Worm (Caenorhabditis elegans): Measurements from ENCODE around the gene F53H8.3.

The F53H8.3 gene

ce11 chrX:963171-963570, 24.8 kb downstream of the F53H8.3 start, which contains the start of gene ncs-1:
Gene ncs-1, minus strand, starts transcription at chrX:963271.
- no peak for TF ChIP-seq fkh-2 (tag; optimal IDR thresholded peaks at IDR 0.05)
- no peak for TF ChIP-seq tbx-2 (tag; optimal IDR thresholded peaks at IDR 0.05)
- no peak for TF ChIP-seq lin-39 (tag; optimal IDR thresholded peaks at IDR 0.05)
- TF ChIP-seq nhr-25 (tag; optimal IDR thresholded peaks at IDR 0.05) = no peak
- TF ChIP-seq elt-1 (tag; optimal IDR thresholded peaks at IDR 0.05) = no peak
- no peak for TF ChIP-seq ceh-9 (tag; optimal IDR thresholded peaks at IDR 0.05)

DNA sequence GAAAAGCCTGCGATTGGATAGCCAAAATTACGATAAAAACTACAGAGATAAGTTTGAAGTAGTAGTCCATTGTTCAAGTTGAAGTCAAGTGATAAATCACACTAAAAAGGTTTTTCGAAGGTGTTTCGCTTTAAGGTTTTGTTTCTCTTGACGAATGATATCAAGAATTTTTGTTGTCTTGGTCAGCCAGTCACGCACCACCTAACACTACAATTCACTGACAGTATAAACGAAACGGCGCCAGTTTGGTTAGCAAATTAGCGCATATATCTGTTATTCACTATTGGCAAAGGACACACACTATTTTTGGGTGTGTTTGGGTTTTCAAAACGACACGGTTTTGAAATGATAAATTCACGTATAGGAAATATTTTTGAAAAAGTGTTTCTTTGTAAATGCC, 31.7 kb downstream of the F53H8.3 start, which contains the start of gene C44C1.6:
Gene C44C1.6, minus strand, starts transcription at position 199 of the 400 bp plus-strand sequence.
- TF ChIP-seq nhr-11 (tag; optimal IDR thresholded peaks at IDR 0.05) = no peak
- TF ChIP-seq nfya-1 (tag; optimal IDR thresholded peaks at IDR 0.05; ENCODE audit: insufficient read depth) = no peak
- TF ChIP-seq hmg-11 (tag; optimal IDR thresholded peaks at IDR 0.05) = no peak
- TF ChIP-seq lin-39 (tag; optimal IDR thresholded peaks at IDR 0.05) = no peak
- TF ChIP-seq elt-3 (tag; optimal IDR thresholded peaks at IDR 0.05) = no peak
- TF ChIP-seq snpc-4 (tag; optimal IDR thresholded peaks at IDR 0.05) = no peak
- no peak for TF ChIP-seq egl-5 (tag; optimal IDR thresholded peaks at IDR 0.05)
- TF ChIP-seq fos-1 (tag; optimal IDR thresholded peaks at IDR 0.05) = no peak
- no peak for TF ChIP-seq daf-12 (tag; optimal IDR thresholded peaks at IDR 0.05)
- TF ChIP-seq lin-15B (tag; optimal IDR thresholded peaks at IDR 0.05) = no peak
- TF ChIP-seq skn-1 (tag; optimal IDR thresholded peaks at IDR 0.05) = no peak
- no peak for TF ChIP-seq ZK546.5 (tag; optimal IDR thresholded peaks at IDR 0.05)

DNA sequence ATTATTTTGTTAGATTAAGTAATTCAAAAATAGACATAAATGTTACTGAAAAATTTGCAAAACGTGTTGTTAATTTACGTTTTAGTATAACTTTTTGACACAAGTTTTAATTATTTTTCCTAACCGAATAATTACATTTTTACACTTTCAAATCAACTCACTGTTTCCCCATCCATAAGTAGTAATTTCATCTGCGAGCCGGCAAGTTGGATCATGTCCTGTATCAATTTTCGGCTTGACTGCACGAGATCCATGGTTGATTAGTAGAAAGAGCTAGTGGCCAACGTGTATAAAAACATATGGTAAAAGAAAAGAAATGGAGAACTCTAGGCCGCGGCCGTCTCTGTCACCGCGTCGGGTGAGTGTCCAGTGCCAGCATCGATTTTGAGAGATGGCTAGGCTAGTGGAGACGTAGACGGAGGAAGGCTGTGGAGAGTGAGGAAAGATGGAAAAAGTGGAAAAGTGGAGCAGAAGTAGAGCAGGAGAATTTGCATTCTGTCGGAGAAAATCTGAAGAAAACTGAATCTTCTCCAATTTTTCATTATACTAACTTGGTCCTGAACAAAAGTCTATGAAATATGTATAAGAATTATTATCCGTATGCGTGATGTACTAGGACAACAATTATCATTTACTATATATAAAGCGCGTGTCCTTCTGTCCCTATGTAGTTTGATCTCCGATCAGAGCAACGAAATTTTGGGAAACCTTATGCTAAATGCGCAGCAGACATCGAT, 36.3 kb downstream of the F53H8.3 start, which contains the start of gene vps-45:
Gene vps-45, minus strand, starts transcription at position 350 of the 737 bp plus-strand sequence.
- TF ChIP-seq ceh-28 (tag; optimal IDR thresholded peaks at IDR 0.05) (peak; percentile 39), nhr-28 (tag; optimal IDR thresholded peaks at IDR 0.05) (no peak), ztf-11 (tag; optimal IDR thresholded peaks at IDR 0.05) (no peak), sea-2 (GFP tag; optimal IDR thresholded peaks at IDR 0.05) (no peak), hmg-11 (tag; optimal IDR thresholded peaks at IDR 0.05) (peak; percentile 81), tbx-2 (tag; optimal IDR thresholded peaks at IDR 0.05) (no peak), zag-1 (tag; optimal IDR thresholded peaks at IDR 0.05) (no peak), aly-2 (tag; optimal IDR thresholded peaks at IDR 0.05) (no peak), lin-39 (tag; optimal IDR thresholded peaks at IDR 0.05) (peak; percentile 23), pha-4 (tag; optimal IDR thresholded peaks at IDR 0.05) (peak; percentile 53), nhr-23 (tag; optimal IDR thresholded peaks at IDR 0.05) (peak; percentile 9), fkh-2 (tag; optimal IDR thresholded peaks at IDR 0.05) (no peak), snpc-4 (tag; optimal IDR thresholded peaks at IDR 0.05) (peak; percentile 61), fos-1 (tag; optimal IDR thresholded peaks at IDR 0.05) (no peak), lin-15B (tag; optimal IDR thresholded peaks at IDR 0.05) (peak; percentile 32), skn-1 (tag; optimal IDR thresholded peaks at IDR 0.05) (peak; percentile 43), nhr-11 (tag; optimal IDR thresholded peaks at IDR 0.05) (no peak), nhr-76 (tag; optimal IDR thresholded peaks at IDR 0.05) (no peak), nhr-237 (tag; optimal IDR thresholded peaks at IDR 0.05) (no peak), mdl-1 (tag; optimal IDR thresholded peaks at IDR 0.05) (no peak), nhr-67 (tag; optimal IDR thresholded peaks at IDR 0.05) (no peak), pqm-1 (tag; optimal IDR thresholded peaks at IDR 0.05) (peak; percentile 7), ztf-4 (tag; optimal IDR thresholded peaks at IDR 0.05) (no peak), ceh-16 (tag; optimal IDR thresholded peaks at IDR 0.05) (no peak), unc-62 (GFP tag; optimal IDR thresholded peaks at IDR 0.05) (no peak), daf-12 (tag; optimal IDR thresholded peaks at IDR 0.05) (no peak), nhr-12 (tag; optimal IDR thresholded peaks at IDR 0.05) (no peak), nfya-1 (tag; optimal IDR thresholded peaks at IDR 0.05; ENCODE audit: insufficient read depth) (peak; percentile 78), elt-2 (tag; optimal IDR thresholded peaks at IDR 0.05) (peak; percentile 34), R02D3.7 (tag; optimal IDR thresholded peaks at IDR 0.05) (no peak)

ce11 chrX:975236-975535, 36.8 kb downstream of the F53H8.3 start:
- no peak for TF ChIP-seq snpc-4 (tag; optimal IDR thresholded peaks at IDR 0.05)
- TF ChIP-seq nhr-77 (tag; optimal IDR thresholded peaks at IDR 0.05) = no peak
- TF ChIP-seq nhr-25 (tag; optimal IDR thresholded peaks at IDR 0.05) = no peak
- no peak for TF ChIP-seq egl-5 (tag; optimal IDR thresholded peaks at IDR 0.05)
- no peak for TF ChIP-seq nhr-43 (tag; optimal IDR thresholded peaks at IDR 0.05; ENCODE audit: poor library complexity, severe bottlenecking)
- no peak for TF ChIP-seq nhr-237 (tag; optimal IDR thresholded peaks at IDR 0.05)
- no peak for TF ChIP-seq tbx-2 (tag; optimal IDR thresholded peaks at IDR 0.05)
- no peak for TF ChIP-seq elt-2 (tag; optimal IDR thresholded peaks at IDR 0.05)
- no peak for TF ChIP-seq nhr-11 (tag; optimal IDR thresholded peaks at IDR 0.05)
